Fruit fly (Drosophila melanogaster) whole organism, pupa: Measurements from ENCODE around the gene flip.

Experiments used
- CG10348 ChIP-seq: fragments of 200-800 bp; sonication (Bioruptor generic); IDR thresholded peaks from 2 replicates; pipeline ENCODE4 v1.3.6; 2022; ENCODE audit warnings: missing biosample characterization, missing genetic modification characterization
- CG12605 ChIP-seq: fragments of 200-800 bp; sonication (Bioruptor generic); IDR thresholded peaks from 2 replicates; pipeline ENCODE4 v1.3.6; 2022; ENCODE audit warnings: missing biosample characterization, missing genetic modification characterization
- CG14655 ChIP-seq: fragments of 200-800 bp; sonication (Bioruptor generic); optimal IDR thresholded peaks from 3 replicates; lab custom pipeline; 2017; ENCODE audit warnings: mild to moderate bottlenecking, missing biosample characterization, missing genetic modification reagents, missing genetic modification characterization
- CG15710 ChIP-seq: fragments of 200-800 bp; sonication (Bioruptor generic); optimal IDR thresholded peaks from 2 replicates; lab custom pipeline; 2018; ENCODE audit warnings: missing biosample characterization, mild to moderate bottlenecking, missing genetic modification characterization, moderate library complexity
- CG34367 ChIP-seq: fragments of 200-800 bp; sonication (Bioruptor generic); optimal IDR thresholded peaks from 2 replicates; lab custom pipeline; 2018; ENCODE audit warnings: missing biosample characterization, mild to moderate bottlenecking, missing genetic modification characterization
- CG4496 ChIP-seq: fragments of 200-800 bp; sonication (Bioruptor generic); IDR thresholded peaks from 3 replicates; pipeline ENCODE4 v1.3.6; 2022; ENCODE audit warnings: missing biosample characterization, missing genetic modification characterization
- D1 ChIP-seq: fragments of 200-800 bp; sonication (Bioruptor generic); optimal IDR thresholded peaks from 2 replicates; lab custom pipeline; 2018; ENCODE audit warnings: missing biosample characterization, mild to moderate bottlenecking, missing genetic modification characterization, moderate library complexity
- EcR ChIP-seq: fragments of 200-800 bp; sonication (Bioruptor generic); optimal IDR thresholded peaks from 3 replicates; lab custom pipeline; 2019; ENCODE audit warnings: missing biosample characterization, missing genetic modification characterization, mild to moderate bottlenecking, moderate library complexity, missing genetic modification reagents
- Pif1A ChIP-seq: fragments of 200-800 bp; sonication (Bioruptor generic); optimal IDR thresholded peaks from 3 replicates; lab custom pipeline; 2016; ENCODE audit warnings: missing biosample characterization, missing genetic modification characterization
- Pif1B ChIP-seq: fragments of 200-800 bp; sonication (Bioruptor generic); optimal IDR thresholded peaks from 3 replicates; lab custom pipeline; 2016; ENCODE audit warnings: missing biosample characterization, missing genetic modification characterization
- Snoo ChIP-seq: fragments of 200-800 bp; sonication (Bioruptor generic); optimal IDR thresholded peaks from 3 replicates; lab custom pipeline; 2017; ENCODE audit warnings: missing biosample characterization, mild to moderate bottlenecking, missing genetic modification characterization, inconsistent platforms
- gl ChIP-seq: fragments of 200-800 bp; sonication (Bioruptor generic); optimal IDR thresholded peaks from 2 replicates; lab custom pipeline; 2018; ENCODE audit warnings: missing biosample characterization, mild to moderate bottlenecking, missing genetic modification characterization
- rn ChIP-seq: fragments of 200-800 bp; sonication (Bioruptor generic); IDR thresholded peaks from 2 replicates; pipeline ENCODE4 v1.3.6; 2022; ENCODE audit warnings: missing biosample characterization, missing genetic modification characterization

DNA sequence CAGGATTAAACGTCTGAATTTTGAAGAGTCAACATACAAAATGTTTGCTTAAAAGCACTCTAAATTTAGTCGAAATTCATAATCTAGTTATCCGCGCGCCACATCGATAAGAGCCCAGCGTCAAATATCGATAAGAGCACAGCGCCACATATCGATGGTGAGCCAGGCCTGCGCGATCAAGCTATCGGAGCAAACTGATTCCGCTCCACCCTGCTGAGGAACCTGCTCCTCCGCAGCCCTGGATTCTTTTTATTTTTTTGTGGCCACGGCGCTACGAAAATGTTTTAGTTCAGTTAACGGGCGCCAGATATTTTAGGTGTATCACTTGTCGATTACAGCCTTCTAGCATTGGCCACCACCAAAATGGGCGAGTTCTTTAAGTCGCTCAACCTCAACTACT, 56.9 kb downstream of the flip start:
- TF ChIP-seq Snoo (tag; lab: Kevin White, UChicago), result no peak
- TF ChIP-seq CG4496 (GFP tag; lab: Robert Waterston, UW), result no peak
- no peak for TF ChIP-seq CG34367 (tag; lab: Kevin White, UChicago)
- TF ChIP-seq EcR (GFP tag; lab: Kevin White, UChicago), result no peak
- no peak for TF ChIP-seq CG10348 (GFP tag; lab: Robert Waterston, UW)
- no peak for TF ChIP-seq CG15710 (tag; lab: Kevin White, UChicago)
- 0 out of 2 replicates have a peak, but pooled peaks have one; percentile 9 for TF ChIP-seq CG12605 (GFP tag; lab: Robert Waterston, UW)
- no peak for TF ChIP-seq Pif1A (GFP tag; lab: Kevin White, UChicago)
- TF ChIP-seq Pif1B, result no peak
- TF ChIP-seq CG14655, result no peak
- no peak for TF ChIP-seq rn (GFP tag; lab: Robert Waterston, UW)
- no peak for TF ChIP-seq D1 (tag; lab: Kevin White, UChicago)
- TF ChIP-seq gl (tag; lab: Kevin White, UChicago), result no peak
